Worm (Caenorhabditis elegans) whole organism, early embryonic: ENCODE measurements around the gene Y6E2A.10.

ENCODE experiments used
- aly-1 ChIP-seq: sonication (generic microtip); optimal IDR thresholded peaks from 2 replicates; lab custom pipeline; 2016; ENCODE audit warnings: missing genetic modification characterization, missing compliant biosample characterization
- flt-1 ChIP-seq: fragments of 200-800 bp; sonication (Bioruptor generic); IDR thresholded peaks from 2 replicates; pipeline ENCODE4 v1.3.6; 2022; ENCODE audit warnings: missing genetic modification characterization, missing compliant biosample characterization
- hmbx-1 ChIP-seq: sonication (generic microtip); optimal IDR thresholded peaks from 2 replicates; lab custom pipeline; 2016; ENCODE audit warnings: mild to moderate bottlenecking, missing genetic modification characterization, missing compliant biosample characterization
- tbx-11 ChIP-seq: fragments of 200-800 bp; sonication (Bioruptor generic); IDR thresholded peaks from 2 replicates; pipeline ENCODE4 v1.3.6; 2022; ENCODE audit warnings: missing genetic modification characterization, missing compliant biosample characterization

- TF ChIP-seq flt-1 (GFP tag; lab: Robert Waterston, UW) = no peak
- TF ChIP-seq hmbx-1 (tag; lab: Kevin White, UChicago) = no peak
- no peak for TF ChIP-seq tbx-11
- no peak for TF ChIP-seq aly-1 (tag; lab: Kevin White, UChicago)
Measured at ce11 chrV:15733568-15733967, 3.2 kb upstream of the Y6E2A.10 start, which contains the start of gene T23D5.3.
